Fruit fly (Drosophila melanogaster): Measurements from ENCODE around the gene vn.

DNA sequence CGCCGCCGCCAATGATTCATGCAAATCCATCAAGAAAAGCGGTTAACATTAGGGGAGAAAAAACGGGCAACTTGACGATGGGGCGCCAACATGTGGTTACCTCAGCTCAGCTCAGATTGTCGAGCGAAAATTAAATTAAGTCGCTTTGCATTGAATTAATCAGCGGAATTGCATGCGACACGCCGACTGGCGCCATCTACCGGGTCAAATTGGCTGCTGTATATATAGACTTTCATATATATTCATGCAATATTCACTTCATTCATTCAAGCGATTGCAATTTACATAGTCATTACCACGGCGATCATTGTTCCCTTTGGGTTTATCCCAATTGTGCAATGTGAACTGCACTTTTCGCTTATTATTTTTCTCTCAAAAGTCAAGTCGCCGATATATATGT is 24.7 kb downstream of the vn start:
- TF ChIP-seq Crg-1 (GFP tag; optimal IDR thresholded peaks at IDR 0.05) (no peak), Hr96 (GFP tag; optimal IDR thresholded peaks at IDR 0.05) (no peak), CG33017 (tag; optimal IDR thresholded peaks at IDR 0.05) (no peak), CG7101 (tag; optimal IDR thresholded peaks at IDR 0.05) (no peak), kay (GFP tag; ENCODE audit: borderline replicate concordance) (no peak), CG11617 (GFP tag; optimal IDR thresholded peaks at IDR 0.05) (no peak), cic (GFP tag; optimal IDR thresholded peaks at IDR 0.05) (no peak), Mnt (GFP tag; optimal IDR thresholded peaks at IDR 0.05) (no peak), CG12768 (GFP tag; optimal IDR thresholded peaks at IDR 0.05) (no peak)
